Worm (Caenorhabditis elegans) whole organism, young adult: Measurements from ENCODE around the gene W02A2.8.

Experiments
- B0019.2 ChIP-seq: fragments of 200-800 bp; sonication (Bioruptor generic); conservative IDR thresholded peaks from 2 replicates; pipeline ENCODE4 v1.3.6; 2022; ENCODE audit warnings: missing genetic modification reagents, missing genetic modification characterization, missing compliant biosample characterization
- B0035.1 ChIP-seq: sonication (generic microtip); optimal IDR thresholded peaks from 2 replicates; lab custom pipeline; 2016; ENCODE audit warnings: missing genetic modification characterization, mild to moderate bottlenecking, missing compliant biosample characterization, missing genotype, missing genetic modification reagents
- C17E4.6 ChIP-seq: fragments of 200-800 bp; sonication (Bioruptor generic); IDR thresholded peaks from 2 replicates; pipeline ENCODE4 v1.3.6; 2022; ENCODE audit warnings: missing genetic modification reagents, missing genetic modification characterization, missing compliant biosample characterization
- D2030.7 ChIP-seq: fragments of 200-800 bp; sonication (Bioruptor generic); IDR thresholded peaks from 2 replicates; pipeline ENCODE4 v1.3.6; 2022; ENCODE audit warnings: missing genetic modification reagents, missing genetic modification characterization, missing compliant biosample characterization
- F52B5.7 ChIP-seq: sonication (generic microtip); optimal IDR thresholded peaks from 2 replicates; lab custom pipeline; 2016; ENCODE audit warnings: mild to moderate bottlenecking, missing genetic modification characterization, missing compliant biosample characterization
- F57A8.1 ChIP-seq: fragments of 200-800 bp; sonication (Bioruptor generic); optimal IDR thresholded peaks from 2 replicates; lab custom pipeline; 2018; ENCODE audit warnings: mild to moderate bottlenecking, missing genetic modification characterization, moderate library complexity, missing compliant biosample characterization
- F57C9.4 ChIP-seq: sonication (generic microtip); optimal IDR thresholded peaks from 2 replicates; lab custom pipeline; 2017; ENCODE audit warnings: mild to moderate bottlenecking, missing genetic modification characterization, missing compliant biosample characterization
- Y56A3A.18 ChIP-seq: fragments of 200-800 bp; sonication (Bioruptor generic); IDR thresholded peaks from 2 replicates; pipeline ENCODE4 v1.3.6; 2022; ENCODE audit warnings: missing genetic modification reagents, missing genetic modification characterization, missing compliant biosample characterization
- Y79H2A.3 ChIP-seq: fragments of 200-800 bp; sonication (Bioruptor generic); conservative IDR thresholded peaks from 2 replicates; pipeline ENCODE4 v1.3.6; 2022; ENCODE audit warnings: missing genetic modification reagents, missing genetic modification characterization, missing compliant biosample characterization
- bed-1 ChIP-seq: fragments of 200-800 bp; sonication (Bioruptor generic); IDR thresholded peaks from 2 replicates; pipeline ENCODE4 v1.3.6; 2022; ENCODE audit warnings: missing genetic modification reagents, missing genetic modification characterization, missing compliant biosample characterization
- ccch-3 ChIP-seq: fragments of 200-800 bp; sonication (Bioruptor generic); optimal IDR thresholded peaks from 2 replicates; lab custom pipeline; 2018; ENCODE audit warnings: mild to moderate bottlenecking, missing genetic modification characterization, missing compliant biosample characterization
- cebp-1 ChIP-seq, 2 experiments: fragments of 200-800 bp in 1 of 2; sonication (Bioruptor generic) in 1 of 2; sonication (generic microtip) in 1 of 2; IDR thresholded peaks in 1 of 2; optimal IDR thresholded peaks in 1 of 2; 2 replicates each; pipeline versions ENCODE4 v1.3.6 to Lab custom; 2017 to 2022; ENCODE audit warnings: missing compliant biosample characterization in 2 of 2, missing genetic modification characterization in 2 of 2, mild to moderate bottlenecking in 1 of 2, missing genetic modification reagents in 1 of 2, moderate library complexity in 1 of 2
- ceh-100 ChIP-seq: fragments of 200-800 bp; sonication (Bioruptor generic); IDR thresholded peaks from 2 replicates; pipeline ENCODE4 v1.3.6; 2022; ENCODE audit warnings: missing genetic modification reagents, missing genetic modification characterization, missing compliant biosample characterization
- ceh-58 ChIP-seq: fragments of 200-800 bp; sonication (Bioruptor generic); IDR thresholded peaks from 2 replicates; pipeline ENCODE4 v1.3.6; 2022; ENCODE audit warnings: missing genetic modification characterization, missing compliant biosample characterization
- egl-18 ChIP-seq: fragments of 200-800 bp; sonication (Bioruptor generic); IDR thresholded peaks from 2 replicates; pipeline ENCODE4 v1.3.6; 2022; ENCODE audit warnings: missing genetic modification reagents, missing genetic modification characterization, missing compliant biosample characterization
- egrh-3 ChIP-seq: fragments of 200-800 bp; sonication (Bioruptor generic); IDR thresholded peaks from 2 replicates; pipeline ENCODE4 v1.3.6; 2022; ENCODE audit warnings: missing genetic modification reagents, missing genetic modification characterization, missing compliant biosample characterization
- hlh-12 ChIP-seq: sonication (generic microtip); optimal IDR thresholded peaks from 2 replicates; lab custom pipeline; 2016; ENCODE audit warnings: missing genetic modification characterization, missing compliant biosample characterization
- let-607 ChIP-seq, 2 experiments: fragments of 200-800 bp in 1 of 2; sonication (Bioruptor generic) in 1 of 2; sonication (generic microtip) in 1 of 2; optimal IDR thresholded peaks; 2 replicates each; lab custom pipeline; 2016 to 2018; ENCODE audit warnings: mild to moderate bottlenecking in 2 of 2, missing compliant biosample characterization in 2 of 2, missing genetic modification characterization in 2 of 2, moderate library complexity in 2 of 2, missing genotype in 1 of 2
- lin-35 ChIP-seq, 3 experiments: fragments of 150-350 bp in 2 of 3; sonication (generic microtip) in 1 of 3; optimal IDR thresholded peaks; 2 replicates each; lab custom pipeline; 2014 to 2018; ENCODE audit warnings: missing biosample characterization in 3 of 3, missing genetic modification characterization in 3 of 3, missing genetic modification reagents in 3 of 3
- lir-1 ChIP-seq: fragments of 200-800 bp; sonication (Bioruptor generic); conservative IDR thresholded peaks from 2 replicates; pipeline ENCODE4 v1.3.6; 2022; ENCODE audit warnings: missing genetic modification reagents, missing genetic modification characterization, missing compliant biosample characterization
- lsl-1 ChIP-seq: fragments of 200-800 bp; sonication (Bioruptor generic); optimal IDR thresholded peaks from 2 replicates; lab custom pipeline; 2018; ENCODE audit warnings: mild to moderate bottlenecking, missing genetic modification characterization, moderate library complexity, missing compliant biosample characterization
- madf-10 ChIP-seq: sonication (generic microtip); optimal IDR thresholded peaks from 2 replicates; lab custom pipeline; 2016; ENCODE audit warnings: mild to moderate bottlenecking, missing genetic modification characterization, missing compliant biosample characterization
- madf-6 ChIP-seq: fragments of 200-800 bp; sonication (Bioruptor generic); IDR thresholded peaks from 2 replicates; pipeline ENCODE4 v1.3.6; 2022; ENCODE audit warnings: missing genetic modification reagents, missing genetic modification characterization, missing compliant biosample characterization
- madf-8 ChIP-seq: fragments of 200-800 bp; sonication (Bioruptor generic); conservative IDR thresholded peaks from 2 replicates; pipeline ENCODE4 v1.3.6; 2022; ENCODE audit warnings: missing genetic modification reagents, missing genetic modification characterization, missing compliant biosample characterization
- nhr-80 ChIP-seq: sonication (generic microtip); optimal IDR thresholded peaks from 2 replicates; lab custom pipeline; 2016; ENCODE audit warnings: missing genetic modification characterization, missing compliant biosample characterization
- pbrm-1 ChIP-seq: fragments of 200-800 bp; sonication (Bioruptor generic); IDR thresholded peaks from 2 replicates; pipeline ENCODE4 v1.3.6; 2022; ENCODE audit warnings: missing genetic modification reagents, missing genetic modification characterization, missing compliant biosample characterization
- pha-4 ChIP-seq: fragments of 150-350 bp; sonication (generic microtip); optimal IDR thresholded peaks from 2 replicates; lab custom pipeline; 2014; ENCODE audit warnings: missing biosample characterization, missing genetic modification reagents, missing genetic modification characterization
- snpc-1.3 ChIP-seq: sonication (generic microtip); optimal IDR thresholded peaks from 2 replicates; lab custom pipeline; 2017; ENCODE audit warnings: missing genetic modification characterization, mild to moderate bottlenecking, missing compliant biosample characterization, antibody characterized with exemption, moderate library complexity, missing genotype, missing genetic modification reagents; ENCODE audit not compliant: insufficient read depth
- snpc-3.4 ChIP-seq: sonication (generic microtip); optimal IDR thresholded peaks from 2 replicates; lab custom pipeline; 2017; ENCODE audit warnings: missing genetic modification characterization, mild to moderate bottlenecking, missing compliant biosample characterization, antibody characterized with exemption, moderate library complexity, missing genotype, missing genetic modification reagents
- snpc-4 ChIP-seq, 5 experiments: fragments of 150-350 bp in 1 of 5; sonication (generic microtip) in 4 of 5; optimal IDR thresholded peaks; 2 replicates each; lab custom pipeline; 2014 to 2018; ENCODE audit warnings: missing genetic modification characterization in 5 of 5, missing biosample characterization in 3 of 5, antibody characterized with exemption in 2 of 5, mild to moderate bottlenecking in 2 of 5, missing compliant biosample characterization in 2 of 5, missing genotype in 2 of 5, moderate library complexity in 2 of 5, missing genetic modification reagents in 1 of 5
- tlf-1 ChIP-seq: fragments of 200-800 bp; sonication (Bioruptor generic); optimal IDR thresholded peaks from 2 replicates; lab custom pipeline; 2018; ENCODE audit warnings: mild to moderate bottlenecking, missing genetic modification characterization, missing compliant biosample characterization
- unc-62 ChIP-seq: fragments of 150-350 bp; optimal IDR thresholded peaks from 2 replicates; lab custom pipeline; 2014; ENCODE audit warnings: missing biosample characterization, missing genetic modification reagents, missing genetic modification characterization
- xnd-1 ChIP-seq: sonication (generic microtip); optimal IDR thresholded peaks from 2 replicates; lab custom pipeline; 2016; ENCODE audit warnings: missing genotype, missing genetic modification reagents, missing genetic modification characterization, missing compliant biosample characterization
- zfh-2 ChIP-seq: fragments of 200-800 bp; sonication (Bioruptor generic); conservative IDR thresholded peaks from 2 replicates; pipeline ENCODE4 v1.3.6; 2022; ENCODE audit warnings: missing genetic modification reagents, missing genetic modification characterization, missing compliant biosample characterization
- zim-3 ChIP-seq: sonication (generic microtip); optimal IDR thresholded peaks from 2 replicates; lab custom pipeline; 2017; ENCODE audit warnings: mild to moderate bottlenecking, missing genetic modification characterization, moderate library complexity, missing compliant biosample characterization
- ztf-28 ChIP-seq: fragments of 200-800 bp; sonication (Bioruptor generic); IDR thresholded peaks from 2 replicates; pipeline ENCODE4 v1.3.6; 2022; ENCODE audit warnings: missing genetic modification reagents, missing genetic modification characterization, missing compliant biosample characterization

W02A2.8 gene

ce11 chrIV:13331285-13331684 is 27.1 kb downstream of the W02A2.8 start, which contains the start of gene pqn-74:
Gene pqn-74, minus strand, starts transcription at chrIV:13331406.
- TF ChIP-seq egrh-3 (GFP tag; lab: Robert Waterston, UW) (peak; percentile 31; the same call in 1 of the 2 replicates), snpc-1.3 (tag; lab: Kevin White, UChicago) (no peak), zfh-2 (GFP tag; lab: Robert Waterston, UW) (peak; percentile 69; the same call in 1 of the 2 replicates), F52B5.7 (tag; lab: Kevin White, UChicago) (peak; percentile 8)

- TF ChIP-seq Y56A3A.18: 0 out of 2 replicates have a peak, but pooled peaks have one; percentile 43
- TF ChIP-seq zfh-2 (GFP tag; lab: Robert Waterston, UW): 0 out of 2 replicates have a peak, but pooled peaks have one; percentile 22
- TF ChIP-seq bed-1 (GFP tag; lab: Robert Waterston, UW): no peak
Observed at ce11 chrIV:13330547-13330946, 27.8 kb downstream of the W02A2.8 start.

ce11 chrIV:13328059-13328458 is 30.3 kb downstream of the W02A2.8 start, which contains the start of gene far-6:
Gene far-6, plus strand, starts transcription at chrIV:13328359.
- TF ChIP-seq B0019.2 (GFP tag; lab: Robert Waterston, UW) (no peak), B0035.1 (no peak), C17E4.6 (GFP tag; lab: Robert Waterston, UW) (no peak), egl-18 (GFP tag; lab: Robert Waterston, UW) (no peak), ceh-58 (GFP tag; lab: Robert Waterston, UW) (no peak), F57C9.4 (tag; lab: Kevin White, UChicago) (no peak), lir-1 (GFP tag; lab: Robert Waterston, UW) (no peak), madf-8 (GFP tag; lab: Robert Waterston, UW) (no peak), snpc-4 (GFP tag; optimal IDR thresholded peaks at IDR 0.05; lab: Kevin White, UChicago) (no peak), snpc-4 (tag; optimal IDR thresholded peaks at IDR 0.05; lab: Kevin White, UChicago) (no peak), ztf-28 (no peak), snpc-1.3 (tag; lab: Kevin White, UChicago) (no peak)

- TF ChIP-seq ccch-3 (GFP tag; lab: Kevin White, UChicago) (no peak), D2030.7 (GFP tag; lab: Robert Waterston, UW) (no peak), let-607 (tag; optimal IDR thresholded peaks at IDR 0.05; lab: Kevin White, UChicago) (peak in 1 of 2 experiments; percentile 24), zim-3 (tag; lab: Kevin White, UChicago) (no peak), madf-8 (GFP tag; lab: Robert Waterston, UW) (no peak), cebp-1 (GFP tag; IDR thresholded peaks at IDR 0.05; lab: Robert Waterston, UW) (no peak), cebp-1 (tag; optimal IDR thresholded peaks at IDR 0.05; lab: Kevin White, UChicago) (no peak), hlh-12 (no peak), snpc-3.4 (tag; lab: Kevin White, UChicago) (no peak), Y79H2A.3 (GFP tag; lab: Robert Waterston, UW) (no peak), nhr-80 (tag; lab: Kevin White, UChicago) (peak; percentile 91), pbrm-1 (GFP tag; lab: Robert Waterston, UW) (no peak), ceh-100 (GFP tag; lab: Robert Waterston, UW) (no peak), zfh-2 (GFP tag; lab: Robert Waterston, UW) (no peak), lsl-1 (no peak), lin-35 (GFP tag; optimal IDR thresholded peaks at IDR 0.05; lab: Kevin White, UChicago) (no peak), madf-6 (GFP tag; lab: Robert Waterston, UW) (no peak), F57A8.1 (no peak), xnd-1 (no peak), pha-4 (tag; lab: Kevin White, UChicago) (peak; percentile 51), tlf-1 (no peak), unc-62 (GFP tag; lab: Kevin White, UChicago) (peak; percentile 84), madf-10 (no peak)
Observed at ce11 chrIV:13327064-13327463, 31.3 kb downstream of the W02A2.8 start.
